Fruit fly (Drosophila melanogaster): ENCODE measurements around the gene morgue.

morgue gene

DNA sequence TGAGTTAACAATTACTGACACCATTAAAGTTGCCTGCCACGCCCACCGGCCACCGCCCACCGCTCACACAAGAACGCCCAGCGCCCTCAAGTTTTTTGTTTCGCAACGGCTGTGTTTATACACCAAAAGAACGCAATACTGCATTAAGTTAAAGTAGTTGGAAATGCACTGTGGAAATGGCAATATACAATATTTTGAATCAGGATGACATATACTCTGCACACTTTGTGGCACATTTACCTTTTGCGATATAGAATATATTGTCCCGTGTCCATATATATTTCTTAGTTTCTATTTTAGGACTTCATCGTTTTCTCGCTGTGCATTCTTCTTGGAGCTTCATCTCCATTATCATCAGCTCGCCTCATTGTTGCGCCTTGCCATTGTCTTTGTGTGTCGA is 28.4 kb downstream of the morgue start:
- TF ChIP-seq foxo (GFP tag; optimal IDR thresholded peaks at IDR 0.05) (peak in 1 of 2 experiments; percentile 1), br (GFP tag; optimal IDR thresholded peaks at IDR 0.05) (no peak), h (GFP tag; optimal IDR thresholded peaks at IDR 0.05) (no peak), pan (optimal IDR thresholded peaks at IDR 0.05) (no peak), ey (GFP tag; optimal IDR thresholded peaks at IDR 0.05) (peak; percentile 13), Hnf4 (GFP tag; optimal IDR thresholded peaks at IDR 0.05) (no peak), dl (GFP tag; optimal IDR thresholded peaks at IDR 0.05; ENCODE audit: insufficient read depth in 1 of 2, partially characterized antibody in 2 of 2) (no peak), Rel (GFP tag; optimal IDR thresholded peaks at IDR 0.05) (no peak), Rel (tag; optimal IDR thresholded peaks at IDR 0.05) (no peak), fru (GFP tag; optimal IDR thresholded peaks at IDR 0.05) (peak; percentile 1), jim (GFP tag; optimal IDR thresholded peaks at IDR 0.05) (no peak), Sp1 (GFP tag; optimal IDR thresholded peaks at IDR 0.05) (no peak), usp (GFP tag; optimal IDR thresholded peaks at IDR 0.05) (no peak), Abd-B (GFP tag; optimal IDR thresholded peaks at IDR 0.05) (no peak)

DNA sequence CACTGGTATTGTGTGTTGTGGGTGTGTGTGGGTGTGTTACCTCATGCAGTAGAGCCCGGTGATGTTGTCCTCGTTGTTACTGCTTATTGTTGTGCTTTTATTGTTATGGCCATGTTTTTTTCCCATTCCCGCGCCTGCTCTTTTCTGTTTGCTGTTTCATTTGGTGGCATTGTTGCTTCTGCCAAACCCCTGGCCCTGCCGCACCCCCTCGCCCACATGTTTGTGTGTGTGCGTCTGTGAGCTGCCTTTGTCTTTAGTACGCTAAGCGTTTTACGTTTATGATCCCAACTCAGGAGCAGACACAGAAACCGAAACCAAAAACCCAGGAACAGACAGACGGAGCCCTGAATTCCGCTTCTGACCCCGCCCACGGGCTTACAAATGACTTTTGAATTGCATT is 30.4 kb downstream of the morgue start:
- TF ChIP-seq usp (GFP tag; optimal IDR thresholded peaks at IDR 0.05), result no peak
- no peak for TF ChIP-seq HLH106 (tag; optimal IDR thresholded peaks at IDR 0.05)
- TF ChIP-seq CG9705 (GFP tag; optimal IDR thresholded peaks at IDR 0.05), result no peak
- TF ChIP-seq dmrt93B (GFP tag; optimal IDR thresholded peaks at IDR 0.05), result no peak
- TF ChIP-seq pan (optimal IDR thresholded peaks at IDR 0.05), result no peak
- TF ChIP-seq lola (GFP tag; optimal IDR thresholded peaks at IDR 0.05), result no peak

DNA sequence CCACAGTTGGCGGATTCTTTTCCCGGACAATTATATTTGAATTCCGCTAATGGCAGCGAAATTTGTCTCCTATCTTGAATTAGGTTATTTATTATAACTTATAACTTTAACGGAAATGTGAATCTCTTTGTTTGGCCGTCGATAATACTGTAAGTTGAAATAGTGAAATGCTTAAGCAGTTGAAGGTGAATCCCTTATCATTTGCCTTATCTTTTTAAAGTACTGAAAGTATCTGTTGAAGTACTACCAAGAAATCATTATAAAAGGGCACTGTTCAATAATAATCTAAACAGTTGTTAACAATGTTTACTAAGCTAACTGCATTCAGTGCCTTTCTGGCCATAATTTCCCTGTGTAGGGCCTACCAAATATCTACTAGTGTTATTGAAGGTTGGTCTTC is 33.6 kb downstream of the morgue start, which contains the start of gene CG43055:
CG43055 (plus strand) TSS at position 301 of the 400 bp plus-strand sequence.
- no peak for TF ChIP-seq Dfd (GFP tag; optimal IDR thresholded peaks at IDR 0.05)
- no peak for TF ChIP-seq lola (GFP tag; optimal IDR thresholded peaks at IDR 0.05)
- no peak for TF ChIP-seq psq (GFP tag; optimal IDR thresholded peaks at IDR 0.05)
- no peak for TF ChIP-seq h (GFP tag; optimal IDR thresholded peaks at IDR 0.05)
- TF ChIP-seq woc (GFP tag; optimal IDR thresholded peaks at IDR 0.05), result no peak
- no peak for TF ChIP-seq HLH106 (tag; optimal IDR thresholded peaks at IDR 0.05)
- TF ChIP-seq tai (GFP tag; optimal IDR thresholded peaks at IDR 0.05), result no peak
- TF ChIP-seq Myc (optimal IDR thresholded peaks at IDR 0.05), result no peak
- TF ChIP-seq Hnf4 (GFP tag; optimal IDR thresholded peaks at IDR 0.05), result no peak
- no peak for TF ChIP-seq dmrt93B (GFP tag; optimal IDR thresholded peaks at IDR 0.05)
- no peak for TF ChIP-seq dsf (GFP tag; optimal IDR thresholded peaks at IDR 0.05; ENCODE audit: borderline replicate concordance)
- no peak for TF ChIP-seq OdsH (GFP tag; optimal IDR thresholded peaks at IDR 0.05)
- TF ChIP-seq Hr83 (GFP tag; optimal IDR thresholded peaks at IDR 0.05; ENCODE audit: poor library complexity, severe bottlenecking), result no peak
- TF ChIP-seq CrebA (GFP tag; optimal IDR thresholded peaks at IDR 0.05; ENCODE audit: borderline replicate concordance), result no peak
- no peak for TF ChIP-seq CG32264 (GFP tag; optimal IDR thresholded peaks at IDR 0.05)
- TF ChIP-seq Sp1 (GFP tag; optimal IDR thresholded peaks at IDR 0.05), result no peak
- no peak for TF ChIP-seq Hr78 (GFP tag; optimal IDR thresholded peaks at IDR 0.05)

DNA sequence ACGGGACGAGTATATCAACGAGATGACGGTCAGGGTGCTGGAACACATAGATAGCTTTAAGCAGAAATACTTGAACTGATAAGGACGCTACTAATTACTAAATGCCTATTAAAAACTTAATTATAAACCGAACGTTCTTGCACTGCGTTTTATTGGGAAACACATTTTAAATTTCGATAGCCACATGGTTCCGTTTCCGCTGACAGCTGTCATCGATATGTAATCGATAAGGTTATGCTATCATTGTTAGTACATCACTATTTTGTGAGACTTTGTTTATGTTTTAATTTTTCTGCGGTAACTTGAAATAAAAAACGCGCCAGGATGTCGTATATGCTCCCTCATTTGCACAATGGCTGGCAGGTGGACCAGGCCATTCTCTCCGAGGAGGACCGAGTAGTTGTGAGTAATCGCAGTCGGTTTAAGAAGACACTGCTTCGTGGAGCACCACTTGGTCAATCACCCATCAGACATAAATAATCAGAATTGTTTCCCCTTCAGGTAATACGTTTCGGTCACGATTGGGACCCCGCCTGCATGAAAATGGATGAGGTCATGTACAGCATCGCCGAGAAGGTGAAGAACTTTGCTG is 41.4 kb downstream of the morgue start, which contains the start of gene Dim1:
Dim1 (plus strand) TSS at position 239 of the 592 bp plus-strand sequence.
- TF ChIP-seq CG9705 (GFP tag; optimal IDR thresholded peaks at IDR 0.05), result peak; percentile 35
- TF ChIP-seq Hr83 (GFP tag; optimal IDR thresholded peaks at IDR 0.05; ENCODE audit: poor library complexity, severe bottlenecking), result peak; percentile 35
- no peak for TF ChIP-seq ey (GFP tag; optimal IDR thresholded peaks at IDR 0.05)
- no peak for TF ChIP-seq CG32264 (GFP tag; optimal IDR thresholded peaks at IDR 0.05)
- no peak for TF ChIP-seq usp (GFP tag; optimal IDR thresholded peaks at IDR 0.05)
- TF ChIP-seq Mio (GFP tag; optimal IDR thresholded peaks at IDR 0.05), result no peak
- no peak for TF ChIP-seq N (GFP tag; optimal IDR thresholded peaks at IDR 0.05)
- TF ChIP-seq jim (GFP tag; optimal IDR thresholded peaks at IDR 0.05), result no peak
- TF ChIP-seq dl (GFP tag; optimal IDR thresholded peaks at IDR 0.05; ENCODE audit: insufficient read depth in 1 of 2, partially characterized antibody in 2 of 2), result no peak
- TF ChIP-seq brk (GFP tag; optimal IDR thresholded peaks at IDR 0.05), result no peak
- TF ChIP-seq fru (GFP tag; optimal IDR thresholded peaks at IDR 0.05), result no peak
- no peak for TF ChIP-seq woc (GFP tag; optimal IDR thresholded peaks at IDR 0.05)
- TF ChIP-seq GATAd (GFP tag; optimal IDR thresholded peaks at IDR 0.05), result no peak
- no peak for TF ChIP-seq Jra (GFP tag; optimal IDR thresholded peaks at IDR 0.05)
- TF ChIP-seq Abd-B (GFP tag; optimal IDR thresholded peaks at IDR 0.05), result no peak
- TF ChIP-seq rgr (GFP tag; optimal IDR thresholded peaks at IDR 0.05), result no peak
- TF ChIP-seq HLH106 (tag; optimal IDR thresholded peaks at IDR 0.05), result no peak
- TF ChIP-seq Hr78 (GFP tag; optimal IDR thresholded peaks at IDR 0.05), result no peak
- TF ChIP-seq br (GFP tag; optimal IDR thresholded peaks at IDR 0.05), result no peak
- TF ChIP-seq Dfd (GFP tag; optimal IDR thresholded peaks at IDR 0.05), result no peak
- no peak for TF ChIP-seq Hnf4 (GFP tag; optimal IDR thresholded peaks at IDR 0.05)
- no peak for TF ChIP-seq psq (GFP tag; optimal IDR thresholded peaks at IDR 0.05)
- no peak for TF ChIP-seq tai (GFP tag; optimal IDR thresholded peaks at IDR 0.05)
- no peak for TF ChIP-seq Sp1 (GFP tag; optimal IDR thresholded peaks at IDR 0.05)
- TF ChIP-seq Rel (GFP tag; optimal IDR thresholded peaks at IDR 0.05), result no peak
- TF ChIP-seq Rel (tag; optimal IDR thresholded peaks at IDR 0.05), result peak; percentile 84
- TF ChIP-seq CrebA (GFP tag; optimal IDR thresholded peaks at IDR 0.05; ENCODE audit: borderline replicate concordance), result no peak
- TF ChIP-seq lola (GFP tag; optimal IDR thresholded peaks at IDR 0.05), result no peak

Data from whole organism, wandering third instar larva.